Worm (Caenorhabditis elegans) whole organism, mixed stage, embryonic: ENCODE results near the gene ccch-1.
A peak's percentile ranks its signal among the peaks of the same experiment; 100 is the strongest.

ENCODE experiments used
- bed-3 ChIP-seq: fragments of 200-800 bp; sonication (Bioruptor generic); optimal IDR thresholded peaks from 3 replicates; lab custom pipeline; 2018; ENCODE audit warnings: mild to moderate bottlenecking, missing genetic modification characterization, moderate library complexity, missing compliant biosample characterization
- ceh-83 ChIP-seq: fragments of 200-800 bp; sonication (Bioruptor generic); optimal IDR thresholded peaks from 2 replicates; lab custom pipeline; 2018; ENCODE audit warnings: mild to moderate bottlenecking, missing genetic modification characterization, missing compliant biosample characterization
- ces-1 ChIP-seq: fragments of 150-350 bp; optimal IDR thresholded peaks from 2 replicates; lab custom pipeline; 2014; ENCODE audit warnings: missing biosample characterization, missing genetic modification reagents, missing genetic modification characterization
- elt-3 ChIP-seq: fragments of 150-350 bp; optimal IDR thresholded peaks from 2 replicates; lab custom pipeline; 2014; ENCODE audit warnings: missing biosample characterization, missing genetic modification characterization
- lsy-2 ChIP-seq: fragments of 150-350 bp; optimal IDR thresholded peaks from 2 replicates; lab custom pipeline; 2014; ENCODE audit warnings: missing biosample characterization, missing genetic modification characterization
- nhr-12 ChIP-seq: fragments of 150-350 bp; optimal IDR thresholded peaks from 2 replicates; lab custom pipeline; 2014; ENCODE audit warnings: missing biosample characterization, missing genetic modification characterization
- nhr-76 ChIP-seq: sonication (generic microtip); optimal IDR thresholded peaks from 2 replicates; lab custom pipeline; 2017; ENCODE audit warnings: missing biosample characterization, missing genetic modification characterization
- tbx-8 ChIP-seq: fragments of 200-800 bp; sonication (Bioruptor generic); optimal IDR thresholded peaks from 2 replicates; lab custom pipeline; 2018; ENCODE audit warnings: mild to moderate bottlenecking, missing genetic modification characterization, moderate library complexity, missing compliant biosample characterization
- unc-120 ChIP-seq: sonication (generic microtip); optimal IDR thresholded peaks from 2 replicates; lab custom pipeline; 2017; ENCODE audit warnings: missing genetic modification characterization, missing compliant biosample characterization; ENCODE audit not compliant: poor library complexity, severe bottlenecking
- unc-39 ChIP-seq: fragments of 150-350 bp; optimal IDR thresholded peaks from 2 replicates; lab custom pipeline; 2014; ENCODE audit warnings: missing biosample characterization, missing genetic modification characterization
- unc-62 ChIP-seq: fragments of 150-350 bp; optimal IDR thresholded peaks from 2 replicates; lab custom pipeline; 2014; ENCODE audit warnings: missing biosample characterization, missing genetic modification reagents, missing genetic modification characterization

- TF ChIP-seq bed-3 (no peak), nhr-76 (no peak), ceh-83 (GFP tag; lab: Kevin White, UChicago) (no peak), unc-39 (tag; lab: Kevin White, UChicago) (no peak), unc-62 (no peak), elt-3 (tag; lab: Kevin White, UChicago) (no peak), unc-120 (tag; lab: Kevin White, UChicago) (peak; percentile 78), nhr-12 (tag; lab: Kevin White, UChicago) (no peak), ces-1 (GFP tag; lab: Kevin White, UChicago) (no peak), lsy-2 (no peak), tbx-8 (GFP tag; lab: Kevin White, UChicago) (no peak)
Measured at ce11 chrV:11535504-11536062, 8.0 kb downstream of the ccch-1 start.
